Fruit fly (Drosophila melanogaster): ENCODE data around the gene larp.

Gene larp

DNA sequence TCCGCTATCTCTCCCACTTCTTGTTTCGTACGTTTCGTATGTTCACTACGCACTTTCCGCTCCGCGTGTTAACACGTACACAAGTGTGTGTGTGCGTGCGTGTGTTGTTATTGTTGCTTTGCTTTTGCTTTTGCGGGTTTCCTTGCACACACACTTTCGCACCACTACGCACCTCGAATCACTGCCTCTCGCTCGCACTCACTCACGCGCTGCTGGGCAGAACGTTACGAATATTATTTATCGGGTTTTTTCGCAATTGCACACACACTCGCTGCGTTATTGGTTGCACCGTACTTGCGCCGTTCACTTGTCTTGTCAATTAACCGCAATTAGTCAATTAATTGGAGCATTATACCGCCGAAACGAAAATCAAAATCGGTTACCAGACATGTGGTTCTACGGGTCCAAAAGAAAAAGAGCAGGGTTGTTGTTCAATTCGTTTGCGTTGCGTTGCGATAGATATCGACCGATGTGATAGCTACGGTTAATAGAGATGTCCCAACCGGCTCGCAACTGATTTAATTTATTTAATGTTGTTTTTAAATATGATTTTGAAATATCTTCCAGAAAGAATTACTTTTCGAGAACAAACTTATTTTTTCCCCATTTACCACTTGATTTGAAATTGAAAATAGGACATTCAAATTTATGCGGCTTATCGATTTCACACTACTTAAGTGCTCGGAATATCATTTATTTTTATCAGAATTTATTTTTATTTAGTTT, at the start of gene larp:
larp (minus strand) TSS at position 395 of the 726 bp plus-strand sequence.
- TF ChIP-seq CG7045 (GFP tag; optimal IDR thresholded peaks at IDR 0.05) (no peak), toe (GFP tag; optimal IDR thresholded peaks at IDR 0.05) (peak; percentile 85), tj (GFP tag; optimal IDR thresholded peaks at IDR 0.05) (peak; percentile 55), bab1 (GFP tag; optimal IDR thresholded peaks at IDR 0.05) (no peak), ovo (GFP tag; optimal IDR thresholded peaks at IDR 0.05) (peak; percentile 65), cic (GFP tag; optimal IDR thresholded peaks at IDR 0.05) (no peak), CG7101 (tag; optimal IDR thresholded peaks at IDR 0.05) (peak; percentile 70), CG14711 (tag; optimal IDR thresholded peaks at IDR 0.05) (peak; percentile 91), CG33017 (tag; optimal IDR thresholded peaks at IDR 0.05) (no peak), Clk (GFP tag; optimal IDR thresholded peaks at IDR 0.05) (no peak), CG11617 (GFP tag; optimal IDR thresholded peaks at IDR 0.05) (peak; percentile 56), CG5204 (GFP tag; optimal IDR thresholded peaks at IDR 0.05) (peak; percentile 67), cnc (optimal IDR thresholded peaks at IDR 0.05) (no peak), CG1620 (GFP tag; optimal IDR thresholded peaks at IDR 0.05) (peak; percentile 79), CG12768 (GFP tag; optimal IDR thresholded peaks at IDR 0.05) (peak; percentile 40), kay (GFP tag; ENCODE audit: borderline replicate concordance) (no peak), pad (GFP tag; optimal IDR thresholded peaks at IDR 0.05) (peak; percentile 33), Mnt (GFP tag; optimal IDR thresholded peaks at IDR 0.05) (peak; percentile 73), Crg-1 (GFP tag; optimal IDR thresholded peaks at IDR 0.05) (peak; percentile 69), Hr96 (GFP tag; optimal IDR thresholded peaks at IDR 0.05) (peak; percentile 60)

- no peak for TF ChIP-seq CG7101 (tag; optimal IDR thresholded peaks at IDR 0.05)
- no peak for TF ChIP-seq CG33017 (tag; optimal IDR thresholded peaks at IDR 0.05)
- no peak for TF ChIP-seq pad (GFP tag; optimal IDR thresholded peaks at IDR 0.05)
- no peak for TF ChIP-seq Clk (GFP tag; optimal IDR thresholded peaks at IDR 0.05)
- no peak for TF ChIP-seq bab1 (GFP tag; optimal IDR thresholded peaks at IDR 0.05)
- TF ChIP-seq ovo (GFP tag; optimal IDR thresholded peaks at IDR 0.05) = no peak
- TF ChIP-seq CG7045 (GFP tag; optimal IDR thresholded peaks at IDR 0.05) = no peak
- no peak for TF ChIP-seq cnc (optimal IDR thresholded peaks at IDR 0.05)
- TF ChIP-seq toe (GFP tag; optimal IDR thresholded peaks at IDR 0.05) = no peak
- no peak for TF ChIP-seq tj (GFP tag; optimal IDR thresholded peaks at IDR 0.05)
- no peak for TF ChIP-seq cic (GFP tag; optimal IDR thresholded peaks at IDR 0.05)
- TF ChIP-seq kay (GFP tag; ENCODE audit: borderline replicate concordance) = no peak
- no peak for TF ChIP-seq CG12768 (GFP tag; optimal IDR thresholded peaks at IDR 0.05)
These were observed 41.4 kb upstream of the larp start for dm6 chr3R:28377648-28378047.

- TF ChIP-seq Hr96 (GFP tag; optimal IDR thresholded peaks at IDR 0.05) (no peak), cic (GFP tag; optimal IDR thresholded peaks at IDR 0.05) (no peak), Clk (GFP tag; optimal IDR thresholded peaks at IDR 0.05) (no peak), pad (GFP tag; optimal IDR thresholded peaks at IDR 0.05) (no peak), CG7045 (GFP tag; optimal IDR thresholded peaks at IDR 0.05) (no peak), Mnt (GFP tag; optimal IDR thresholded peaks at IDR 0.05) (no peak), CG12768 (GFP tag; optimal IDR thresholded peaks at IDR 0.05) (no peak), bab1 (GFP tag; optimal IDR thresholded peaks at IDR 0.05) (no peak), CG7101 (tag; optimal IDR thresholded peaks at IDR 0.05) (no peak), cnc (optimal IDR thresholded peaks at IDR 0.05) (no peak), ovo (GFP tag; optimal IDR thresholded peaks at IDR 0.05) (no peak), toe (GFP tag; optimal IDR thresholded peaks at IDR 0.05) (no peak), CG5204 (GFP tag; optimal IDR thresholded peaks at IDR 0.05) (no peak), CG33017 (tag; optimal IDR thresholded peaks at IDR 0.05) (no peak), Crg-1 (GFP tag; optimal IDR thresholded peaks at IDR 0.05) (no peak), kay (GFP tag; ENCODE audit: borderline replicate concordance) (no peak), CG14711 (tag; optimal IDR thresholded peaks at IDR 0.05) (no peak), CG1620 (GFP tag; optimal IDR thresholded peaks at IDR 0.05) (no peak)
These were observed 39.5 kb upstream of the larp start for dm6 chr3R:28375785-28376184.

dm6 chr3R:28359613-28360012, 23.4 kb upstream of the larp start:
- TF ChIP-seq cnc (optimal IDR thresholded peaks at IDR 0.05) = no peak
- no peak for TF ChIP-seq CG7101 (tag; optimal IDR thresholded peaks at IDR 0.05)
- TF ChIP-seq pad (GFP tag; optimal IDR thresholded peaks at IDR 0.05) = no peak
- no peak for TF ChIP-seq toe (GFP tag; optimal IDR thresholded peaks at IDR 0.05)
- TF ChIP-seq CG14711 (tag; optimal IDR thresholded peaks at IDR 0.05) = no peak
- TF ChIP-seq CG7045 (GFP tag; optimal IDR thresholded peaks at IDR 0.05) = no peak
- no peak for TF ChIP-seq tj (GFP tag; optimal IDR thresholded peaks at IDR 0.05)
- no peak for TF ChIP-seq CG1620 (GFP tag; optimal IDR thresholded peaks at IDR 0.05)
- no peak for TF ChIP-seq bab1 (GFP tag; optimal IDR thresholded peaks at IDR 0.05)

- TF ChIP-seq kay (GFP tag; ENCODE audit: borderline replicate concordance) = no peak
These were observed 15.7 kb upstream of the larp start, which contains the start of gene Or98b for dm6 chr3R:28351942-28352341. Or98b (plus strand) TSS chr3R:28352242.

dm6 chr3R:28345287-28345686, 9.0 kb upstream of the larp start:
- TF ChIP-seq CG1620 (GFP tag; optimal IDR thresholded peaks at IDR 0.05) = no peak
- no peak for TF ChIP-seq bab1 (GFP tag; optimal IDR thresholded peaks at IDR 0.05)
- no peak for TF ChIP-seq tj (GFP tag; optimal IDR thresholded peaks at IDR 0.05)
- no peak for TF ChIP-seq CG5204 (GFP tag; optimal IDR thresholded peaks at IDR 0.05)
- no peak for TF ChIP-seq cnc (optimal IDR thresholded peaks at IDR 0.05)

DNA sequence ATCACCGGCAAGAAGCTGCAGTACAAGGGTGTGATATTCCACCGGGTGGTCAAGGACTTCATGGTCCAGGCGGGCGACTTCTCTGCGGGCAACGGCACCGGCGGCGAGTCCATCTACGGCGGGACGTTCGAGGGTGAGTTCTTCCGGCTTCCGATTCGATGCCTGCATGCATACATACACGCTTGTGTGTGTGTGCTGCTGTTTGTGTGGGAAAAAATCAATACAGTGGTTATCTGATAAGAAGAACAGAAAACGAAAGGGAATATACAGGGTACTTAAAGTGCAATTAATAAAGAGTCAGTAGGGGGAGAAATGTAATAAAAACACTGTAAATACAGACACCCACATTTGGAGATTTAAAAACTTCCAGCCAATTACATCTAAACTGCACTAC, 4.4 kb upstream of the larp start:
- no peak for TF ChIP-seq bab1 (GFP tag; optimal IDR thresholded peaks at IDR 0.05)
- no peak for TF ChIP-seq CG33017 (tag; optimal IDR thresholded peaks at IDR 0.05)
- TF ChIP-seq CG12768 (GFP tag; optimal IDR thresholded peaks at IDR 0.05) = no peak
- TF ChIP-seq kay (GFP tag; ENCODE audit: borderline replicate concordance) = no peak
- no peak for TF ChIP-seq toe (GFP tag; optimal IDR thresholded peaks at IDR 0.05)
- TF ChIP-seq Mnt (GFP tag; optimal IDR thresholded peaks at IDR 0.05) = no peak
- TF ChIP-seq ovo (GFP tag; optimal IDR thresholded peaks at IDR 0.05) = no peak
- no peak for TF ChIP-seq Crg-1 (GFP tag; optimal IDR thresholded peaks at IDR 0.05)
- TF ChIP-seq Clk (GFP tag; optimal IDR thresholded peaks at IDR 0.05) = no peak
- no peak for TF ChIP-seq Hr96 (GFP tag; optimal IDR thresholded peaks at IDR 0.05)
- TF ChIP-seq tj (GFP tag; optimal IDR thresholded peaks at IDR 0.05) = no peak
